Worm (Caenorhabditis elegans): Measurements from ENCODE around the gene str-187.

str-187 gene

DNA sequence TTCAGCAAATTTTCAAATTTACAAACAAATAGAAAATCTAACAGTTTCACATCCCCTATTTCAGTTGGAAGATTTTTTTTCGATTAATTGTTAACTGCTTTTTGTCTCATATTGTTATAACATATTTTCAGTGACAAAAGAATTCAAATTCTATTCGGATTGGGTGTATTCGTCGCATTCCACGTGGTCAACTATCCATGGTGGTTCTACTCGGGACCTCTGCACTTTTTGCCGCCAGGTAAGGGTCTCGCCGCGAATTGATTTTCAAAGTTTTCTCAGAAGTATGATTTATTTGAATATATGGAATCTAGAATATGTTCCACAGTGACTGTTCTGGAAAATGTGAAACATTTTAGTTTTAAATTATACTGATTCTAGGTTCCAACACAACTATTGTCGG is 16.8 kb upstream of the str-187 start:
- no peak for TF ChIP-seq klf-2 (GFP tag; conservative IDR thresholded peaks at IDR 0.05)
- no peak for TF ChIP-seq med-1 (GFP tag; optimal IDR thresholded peaks at IDR 0.05; ENCODE audit: insufficient read depth)
- no peak for TF ChIP-seq ztf-29 (GFP tag; IDR thresholded peaks at IDR 0.05)
- TF ChIP-seq T22C8.4 (GFP tag; IDR thresholded peaks at IDR 0.05): no peak
- no peak for TF ChIP-seq ztf-23 (GFP tag; IDR thresholded peaks at IDR 0.05)
- TF ChIP-seq tab-1 (GFP tag; IDR thresholded peaks at IDR 0.05): no peak

DNA sequence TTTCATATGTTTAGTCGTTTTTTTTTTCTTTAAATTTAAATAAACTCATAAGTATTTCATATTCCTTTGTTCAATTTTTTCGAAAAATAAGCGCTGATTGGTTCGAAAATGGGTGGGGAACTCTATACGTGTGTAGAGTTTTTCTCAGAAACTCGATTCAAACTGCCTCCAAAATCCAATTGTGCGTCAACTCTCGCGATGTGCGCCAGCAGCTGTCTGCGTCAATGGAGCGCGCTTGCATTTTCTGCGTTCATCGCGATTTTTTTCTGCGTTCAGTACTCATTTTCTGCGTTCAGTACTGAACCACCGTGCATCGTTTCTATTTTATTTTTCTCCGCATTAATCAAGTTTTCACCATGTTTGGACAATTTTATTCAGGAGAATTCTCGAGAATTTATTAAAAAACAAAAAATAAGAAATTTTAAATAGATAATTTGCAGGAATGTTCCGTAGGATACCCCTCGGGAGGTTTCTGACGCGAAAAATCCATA is 15.6 kb upstream of the str-187 start, which contains the start of gene eelo-2:
TSS of gene eelo-2 (plus strand) at position 441 of the 491 bp plus-strand sequence.
- TF ChIP-seq klf-2 (GFP tag; conservative IDR thresholded peaks at IDR 0.05): no peak
- peak; percentile 70 for TF ChIP-seq ztf-29 (GFP tag; IDR thresholded peaks at IDR 0.05)
- no peak for TF ChIP-seq ref-1 (GFP tag; conservative IDR thresholded peaks at IDR 0.05)
- TF ChIP-seq tab-1 (GFP tag; IDR thresholded peaks at IDR 0.05): no peak; the same call in 1 of the 2 replicates
- peak; percentile 86 for TF ChIP-seq flt-1 (GFP tag; IDR thresholded peaks at IDR 0.05)
- TF ChIP-seq cog-1 (tag; optimal IDR thresholded peaks at IDR 0.05): peak; percentile 81
- TF ChIP-seq med-1 (GFP tag; optimal IDR thresholded peaks at IDR 0.05; ENCODE audit: insufficient read depth): no peak
- no peak for TF ChIP-seq T22C8.4 (GFP tag; IDR thresholded peaks at IDR 0.05)
- peak; percentile 84 for TF ChIP-seq ztf-23 (GFP tag; IDR thresholded peaks at IDR 0.05)

DNA sequence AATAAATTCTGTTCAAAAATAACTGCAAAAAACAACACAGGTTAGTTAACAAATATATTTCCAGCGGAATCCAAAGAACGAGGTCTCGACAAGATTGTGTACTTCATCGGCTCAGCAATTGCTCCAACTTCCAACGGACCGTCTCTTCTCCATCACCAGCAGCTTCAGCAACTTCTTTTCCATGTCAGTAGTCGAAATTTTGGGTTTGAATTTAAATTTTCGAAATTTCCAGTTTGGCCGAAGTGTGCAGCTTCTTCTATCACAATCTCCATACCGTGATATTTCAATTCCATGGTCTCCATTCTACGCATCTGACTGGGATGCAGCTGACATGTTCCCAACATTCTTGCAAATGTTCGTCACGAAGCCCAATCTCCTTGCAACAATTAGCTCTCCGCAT is 11.9 kb upstream of the str-187 start:
- no peak for TF ChIP-seq flt-1 (GFP tag; IDR thresholded peaks at IDR 0.05)
- TF ChIP-seq klf-2 (GFP tag; conservative IDR thresholded peaks at IDR 0.05): no peak
- no peak for TF ChIP-seq tab-1 (GFP tag; IDR thresholded peaks at IDR 0.05)
- TF ChIP-seq ztf-29 (GFP tag; IDR thresholded peaks at IDR 0.05): no peak
- TF ChIP-seq med-1 (GFP tag; optimal IDR thresholded peaks at IDR 0.05; ENCODE audit: insufficient read depth): no peak
- no peak for TF ChIP-seq ref-1 (GFP tag; conservative IDR thresholded peaks at IDR 0.05)
- TF ChIP-seq cog-1 (tag; optimal IDR thresholded peaks at IDR 0.05): no peak
- TF ChIP-seq T22C8.4 (GFP tag; IDR thresholded peaks at IDR 0.05): no peak
- TF ChIP-seq ztf-23 (GFP tag; IDR thresholded peaks at IDR 0.05): no peak

DNA sequence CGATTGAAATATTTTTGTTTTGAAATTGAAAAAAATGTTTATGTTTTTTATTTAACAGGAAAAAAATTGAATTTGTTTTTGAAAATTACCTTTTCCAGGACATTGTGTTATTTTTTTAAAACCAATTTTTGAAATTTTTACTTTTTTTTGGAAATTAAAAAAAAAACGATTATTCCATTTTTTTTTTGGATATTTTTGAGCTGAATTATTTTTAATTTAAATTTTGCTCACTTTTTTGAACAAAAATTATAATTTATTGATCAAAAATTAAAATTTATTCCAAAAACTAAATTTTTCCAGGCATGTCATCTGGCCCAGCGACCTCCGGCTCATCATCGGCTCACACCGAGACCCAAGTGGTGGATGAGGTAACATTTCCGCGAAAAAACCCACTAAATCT is 10.4 kb upstream of the str-187 start, which contains the start of gene gtf-2E1:
TSS of gene gtf-2E1 (plus strand) at position 301 of the 400 bp plus-strand sequence.
- TF ChIP-seq med-1 (GFP tag; optimal IDR thresholded peaks at IDR 0.05; ENCODE audit: insufficient read depth) (no peak), ztf-23 (GFP tag; IDR thresholded peaks at IDR 0.05) (no peak), cog-1 (tag; optimal IDR thresholded peaks at IDR 0.05) (no peak), flt-1 (GFP tag; IDR thresholded peaks at IDR 0.05) (no peak), ztf-29 (GFP tag; IDR thresholded peaks at IDR 0.05) (no peak), klf-2 (GFP tag; conservative IDR thresholded peaks at IDR 0.05) (no peak), tab-1 (GFP tag; IDR thresholded peaks at IDR 0.05) (no peak), ref-1 (GFP tag; conservative IDR thresholded peaks at IDR 0.05) (no peak), T22C8.4 (GFP tag; IDR thresholded peaks at IDR 0.05) (no peak)

DNA sequence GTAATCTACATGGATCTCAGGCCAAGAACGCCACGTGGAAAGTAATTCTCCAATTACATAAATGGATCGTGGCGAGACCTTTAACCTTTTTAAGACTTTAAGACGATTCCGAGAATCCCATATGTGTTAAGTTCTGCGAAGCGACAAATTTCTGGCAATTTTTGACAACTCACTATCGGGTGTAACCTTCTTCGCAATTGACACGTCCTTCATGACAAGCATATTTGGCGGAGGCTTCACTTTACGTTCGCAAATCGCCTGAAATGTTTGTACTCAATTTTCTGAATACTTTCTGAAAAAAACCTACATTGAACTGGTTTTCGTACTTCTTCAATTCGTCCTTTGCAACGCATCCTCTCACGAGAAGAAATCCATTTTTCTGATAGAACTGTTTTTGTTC is 6.6 kb upstream of the str-187 start:
- no peak for TF ChIP-seq cog-1 (tag; optimal IDR thresholded peaks at IDR 0.05)
- no peak for TF ChIP-seq ztf-29 (GFP tag; IDR thresholded peaks at IDR 0.05)
- no peak for TF ChIP-seq flt-1 (GFP tag; IDR thresholded peaks at IDR 0.05)
- no peak for TF ChIP-seq klf-2 (GFP tag; conservative IDR thresholded peaks at IDR 0.05)
- no peak for TF ChIP-seq T22C8.4 (GFP tag; IDR thresholded peaks at IDR 0.05)
- TF ChIP-seq ztf-23 (GFP tag; IDR thresholded peaks at IDR 0.05): no peak
- TF ChIP-seq tab-1 (GFP tag; IDR thresholded peaks at IDR 0.05): no peak
- no peak for TF ChIP-seq med-1 (GFP tag; optimal IDR thresholded peaks at IDR 0.05; ENCODE audit: insufficient read depth)
- no peak for TF ChIP-seq ref-1 (GFP tag; conservative IDR thresholded peaks at IDR 0.05)

DNA sequence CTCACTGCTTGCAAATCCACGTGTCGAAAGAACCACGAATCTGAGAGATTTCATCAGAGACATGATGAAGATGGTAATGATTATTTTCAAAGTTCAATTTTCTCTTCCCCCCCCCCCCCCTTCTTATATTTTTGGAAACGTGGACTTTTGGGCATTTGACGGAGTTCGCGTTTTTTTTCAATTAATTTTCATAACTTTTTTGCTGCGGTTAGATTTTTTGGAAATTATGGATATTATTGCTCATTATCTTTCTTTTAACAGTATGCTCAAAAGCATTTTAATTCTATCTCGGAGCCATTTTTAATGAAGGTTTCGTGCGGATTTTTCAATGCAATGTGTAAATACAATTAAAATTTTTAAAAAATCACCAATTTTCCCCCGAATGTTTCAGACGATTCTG is 6.1 kb upstream of the str-187 start, which contains the start of gene phyh-1:
TSS of gene phyh-1 (minus strand) at position 101 of the 400 bp plus-strand sequence.
- TF ChIP-seq tab-1 (GFP tag; IDR thresholded peaks at IDR 0.05) (no peak), cog-1 (tag; optimal IDR thresholded peaks at IDR 0.05) (no peak), klf-2 (GFP tag; conservative IDR thresholded peaks at IDR 0.05) (no peak), med-1 (GFP tag; optimal IDR thresholded peaks at IDR 0.05; ENCODE audit: insufficient read depth) (no peak), ref-1 (GFP tag; conservative IDR thresholded peaks at IDR 0.05) (no peak), T22C8.4 (GFP tag; IDR thresholded peaks at IDR 0.05) (no peak), ztf-23 (GFP tag; IDR thresholded peaks at IDR 0.05) (no peak), flt-1 (GFP tag; IDR thresholded peaks at IDR 0.05) (no peak), ztf-29 (GFP tag; IDR thresholded peaks at IDR 0.05) (no peak)

DNA sequence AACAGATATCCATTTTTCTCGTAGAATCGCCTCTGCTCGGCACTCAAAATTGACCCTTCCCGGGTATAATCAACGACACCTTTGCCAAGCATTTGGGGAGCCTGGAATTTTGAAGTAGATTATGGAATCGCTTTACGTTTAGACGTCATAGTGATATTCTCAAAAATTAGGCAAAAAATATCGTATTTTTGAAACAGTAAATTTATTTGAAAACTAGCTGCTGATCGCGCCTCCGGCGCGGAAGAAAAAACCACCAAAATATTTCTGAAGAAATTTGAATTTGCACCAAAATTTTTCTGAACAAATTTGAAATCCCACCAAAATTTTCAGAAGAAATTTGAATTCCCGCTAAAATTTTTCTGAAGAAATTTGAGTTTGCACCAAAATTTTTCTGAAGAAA is 3.0 kb upstream of the str-187 start, which contains the start of gene ZK550.6:
TSS of gene ZK550.6 (minus strand) at position 101 of the 400 bp plus-strand sequence.
- no peak for TF ChIP-seq tab-1 (GFP tag; IDR thresholded peaks at IDR 0.05)
- TF ChIP-seq ref-1 (GFP tag; conservative IDR thresholded peaks at IDR 0.05): no peak
- TF ChIP-seq klf-2 (GFP tag; conservative IDR thresholded peaks at IDR 0.05): no peak
- TF ChIP-seq med-1 (GFP tag; optimal IDR thresholded peaks at IDR 0.05; ENCODE audit: insufficient read depth): no peak
- TF ChIP-seq ztf-29 (GFP tag; IDR thresholded peaks at IDR 0.05): no peak
- TF ChIP-seq T22C8.4 (GFP tag; IDR thresholded peaks at IDR 0.05): no peak
- no peak for TF ChIP-seq ztf-23 (GFP tag; IDR thresholded peaks at IDR 0.05)
- no peak for TF ChIP-seq cog-1 (tag; optimal IDR thresholded peaks at IDR 0.05)

DNA sequence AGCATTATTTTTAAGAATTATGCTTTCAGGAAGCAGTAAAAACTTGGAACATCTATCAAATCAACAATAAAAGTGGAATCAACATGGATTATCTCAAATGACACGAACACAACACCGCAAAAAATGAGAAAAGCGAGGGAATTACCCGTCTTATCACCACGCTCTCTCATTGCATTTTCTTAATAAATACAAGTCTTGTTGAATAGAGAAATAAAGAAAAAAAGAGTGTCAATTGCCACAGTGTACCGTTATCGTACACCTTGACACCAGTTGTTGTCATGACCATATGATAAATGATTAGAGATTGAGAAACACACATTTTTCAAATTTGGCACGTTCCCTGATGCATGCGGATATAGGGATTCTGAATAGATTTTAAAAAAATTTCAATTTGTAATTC is 1.7 kb upstream of the str-187 start:
- no peak for TF ChIP-seq tab-1 (GFP tag; IDR thresholded peaks at IDR 0.05)
- TF ChIP-seq cog-1 (tag; optimal IDR thresholded peaks at IDR 0.05): no peak
- no peak for TF ChIP-seq med-1 (GFP tag; optimal IDR thresholded peaks at IDR 0.05; ENCODE audit: insufficient read depth)
- TF ChIP-seq klf-2 (GFP tag; conservative IDR thresholded peaks at IDR 0.05): no peak
- no peak for TF ChIP-seq ref-1 (GFP tag; conservative IDR thresholded peaks at IDR 0.05)
- no peak for TF ChIP-seq flt-1 (GFP tag; IDR thresholded peaks at IDR 0.05)
- no peak for TF ChIP-seq ztf-23 (GFP tag; IDR thresholded peaks at IDR 0.05)
- TF ChIP-seq T22C8.4 (GFP tag; IDR thresholded peaks at IDR 0.05): no peak
- no peak for TF ChIP-seq ztf-29 (GFP tag; IDR thresholded peaks at IDR 0.05)

DNA sequence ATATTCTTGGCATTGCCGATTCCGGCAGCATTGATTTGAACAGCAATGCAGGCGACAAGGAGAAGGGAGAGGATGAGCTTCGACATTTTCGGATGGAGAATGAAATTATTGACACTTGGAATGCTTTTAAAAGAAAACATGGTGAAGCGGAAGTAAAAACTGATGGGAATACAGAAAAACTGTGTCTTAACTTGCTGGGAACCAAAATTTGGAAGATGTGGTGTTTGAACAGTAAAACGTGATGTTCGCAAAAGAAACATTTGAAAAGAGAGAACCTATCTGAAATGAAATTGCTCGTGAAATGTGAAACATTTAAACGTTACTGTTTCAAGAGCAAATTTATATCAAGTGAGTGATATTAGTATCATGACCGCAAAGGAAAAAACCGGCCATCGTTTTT is 665 bp upstream of the str-187 start, which contains the start of gene F26D10.13:
TSS of gene F26D10.13 (minus strand) at position 101 of the 400 bp plus-strand sequence.
- TF ChIP-seq flt-1 (GFP tag; IDR thresholded peaks at IDR 0.05): no peak
- no peak for TF ChIP-seq T22C8.4 (GFP tag; IDR thresholded peaks at IDR 0.05)
- TF ChIP-seq tab-1 (GFP tag; IDR thresholded peaks at IDR 0.05): no peak
- no peak for TF ChIP-seq ref-1 (GFP tag; conservative IDR thresholded peaks at IDR 0.05)
- no peak for TF ChIP-seq ztf-23 (GFP tag; IDR thresholded peaks at IDR 0.05)
- TF ChIP-seq ztf-29 (GFP tag; IDR thresholded peaks at IDR 0.05): no peak
- no peak for TF ChIP-seq med-1 (GFP tag; optimal IDR thresholded peaks at IDR 0.05; ENCODE audit: insufficient read depth)
- TF ChIP-seq cog-1 (tag; optimal IDR thresholded peaks at IDR 0.05): no peak
- TF ChIP-seq klf-2 (GFP tag; conservative IDR thresholded peaks at IDR 0.05): no peak

Data from whole organism, midembryonic.